Fruit fly (Drosophila melanogaster) whole organism, pupa: ENCODE results near the gene CG7607.

Experiments
- CG10348 ChIP-seq: fragments of 200-800 bp; sonication (Bioruptor generic); IDR thresholded peaks from 2 replicates; pipeline ENCODE4 v1.3.6; 2022; ENCODE audit warnings: missing biosample characterization, missing genetic modification characterization
- CG15710 ChIP-seq: fragments of 200-800 bp; sonication (Bioruptor generic); optimal IDR thresholded peaks from 2 replicates; lab custom pipeline; 2018; ENCODE audit warnings: missing biosample characterization, mild to moderate bottlenecking, missing genetic modification characterization, moderate library complexity
- CG4496 ChIP-seq: fragments of 200-800 bp; sonication (Bioruptor generic); IDR thresholded peaks from 3 replicates; pipeline ENCODE4 v1.3.6; 2022; ENCODE audit warnings: missing biosample characterization, missing genetic modification characterization
- CG9948 ChIP-seq: fragments of 200-800 bp; sonication (Bioruptor generic); optimal IDR thresholded peaks from 2 replicates; lab custom pipeline; 2018; ENCODE audit warnings: missing biosample characterization, mild to moderate bottlenecking, missing genetic modification characterization, moderate library complexity
- D1 ChIP-seq: fragments of 200-800 bp; sonication (Bioruptor generic); optimal IDR thresholded peaks from 2 replicates; lab custom pipeline; 2018; ENCODE audit warnings: missing biosample characterization, mild to moderate bottlenecking, missing genetic modification characterization, moderate library complexity
- EcR ChIP-seq: fragments of 200-800 bp; sonication (Bioruptor generic); optimal IDR thresholded peaks from 3 replicates; lab custom pipeline; 2019; ENCODE audit warnings: missing biosample characterization, missing genetic modification characterization, mild to moderate bottlenecking, moderate library complexity, missing genetic modification reagents
- fd96Ca ChIP-seq: fragments of 200-800 bp; sonication (Bioruptor generic); IDR thresholded peaks from 3 replicates; pipeline ENCODE4 v1.3.6; 2022; ENCODE audit warnings: missing biosample characterization, missing genetic modification characterization

DNA sequence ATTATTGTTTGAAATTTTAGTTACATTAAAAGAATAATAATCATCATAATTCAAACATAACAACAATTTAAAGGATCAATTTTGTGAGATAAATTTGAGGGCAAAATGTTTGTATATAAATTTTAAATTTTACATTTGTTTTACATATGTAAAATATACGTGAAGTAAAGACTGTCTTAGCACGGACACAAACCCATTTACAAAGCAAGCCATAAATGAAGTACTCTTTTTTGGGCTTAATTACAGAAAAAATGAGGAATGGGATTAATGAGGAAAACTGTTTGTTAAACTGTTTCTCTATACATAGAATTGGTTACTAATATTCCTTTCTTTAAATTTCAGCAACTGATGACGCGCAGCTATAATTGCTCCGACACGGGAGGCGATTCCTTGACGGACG is 25.2 kb downstream of the CG7607 start:
- TF ChIP-seq CG10348 (GFP tag; lab: Robert Waterston, UW), result no peak
- TF ChIP-seq D1, result no peak
- no peak for TF ChIP-seq CG9948 (tag; lab: Kevin White, UChicago)
- TF ChIP-seq CG15710 (tag; lab: Kevin White, UChicago), result no peak
- no peak for TF ChIP-seq fd96Ca (GFP tag; lab: Robert Waterston, UW)
- no peak for TF ChIP-seq CG4496
- no peak for TF ChIP-seq EcR (GFP tag; lab: Kevin White, UChicago)
